Fruit fly (Drosophila melanogaster) whole organism, embryonic: ENCODE results near the gene Taf10.

Source experiments
- Atf6 ChIP-seq: fragments of 200-800 bp; sonication (Bioruptor generic); IDR thresholded peaks from 2 replicates; pipeline ENCODE4 v1.3.6; 2022; ENCODE audit warnings: missing biosample characterization, missing genetic modification characterization
- CG11247 ChIP-seq: fragments of 200-800 bp; sonication (Bioruptor generic); IDR thresholded peaks from 2 replicates; pipeline ENCODE4 v1.3.6; 2022; ENCODE audit warnings: missing biosample characterization, missing genetic modification characterization
- CG11696 ChIP-seq: fragments of 200-800 bp; sonication (Bioruptor generic); IDR thresholded peaks from 2 replicates; pipeline ENCODE4 v1.3.6; 2022; ENCODE audit warnings: missing biosample characterization, missing genetic modification characterization
- CG12236 ChIP-seq: fragments of 200-800 bp; sonication (Bioruptor generic); optimal IDR thresholded peaks from 2 replicates; lab custom pipeline; 2016; ENCODE audit warnings: missing biosample characterization, missing genetic modification characterization
- CG12391 ChIP-seq: fragments of 200-800 bp; sonication (Bioruptor generic); optimal IDR thresholded peaks from 3 replicates; lab custom pipeline; 2018; ENCODE audit warnings: missing biosample characterization, mild to moderate bottlenecking, missing genetic modification characterization, moderate library complexity
- CG12659 ChIP-seq: fragments of 200-800 bp; sonication (Bioruptor generic); optimal IDR thresholded peaks from 3 replicates; lab custom pipeline; 2017; ENCODE audit warnings: mild to moderate bottlenecking, missing biosample characterization, missing genetic modification reagents, missing genetic modification characterization
- CG14050 ChIP-seq: fragments of 200-800 bp; sonication (Bioruptor generic); IDR thresholded peaks from 3 replicates; pipeline ENCODE4 v1.3.6; 2022; ENCODE audit warnings: missing biosample characterization, missing genetic modification characterization
- CG14667 ChIP-seq: fragments of 200-800 bp; sonication (Bioruptor generic); IDR thresholded peaks from 2 replicates; pipeline ENCODE4 v1.3.6; 2022; ENCODE audit warnings: missing biosample characterization, missing genetic modification characterization
- CG16779 ChIP-seq: fragments of 200-800 bp; sonication (Bioruptor generic); IDR thresholded peaks from 2 replicates; pipeline ENCODE4 v1.3.6; 2022; ENCODE audit warnings: missing biosample characterization, missing genetic modification characterization
- CG17829 ChIP-seq: fragments of 200-800 bp; optimal IDR thresholded peaks from 2 replicates; lab custom pipeline; 2019; ENCODE audit warnings: missing biosample characterization, mild to moderate bottlenecking, missing genetic modification characterization, moderate library complexity
- CG1792 ChIP-seq: fragments of 200-800 bp; sonication (Bioruptor generic); optimal IDR thresholded peaks from 2 replicates; lab custom pipeline; 2016; ENCODE audit warnings: missing biosample characterization, missing genetic modification characterization
- CG18476 ChIP-seq: fragments of 200-800 bp; sonication (Bioruptor generic); optimal IDR thresholded peaks from 2 replicates; lab custom pipeline; 2016; ENCODE audit warnings: missing biosample characterization, mild to moderate bottlenecking, missing genetic modification characterization
- CG30431 ChIP-seq: fragments of 200-800 bp; sonication (Bioruptor generic); optimal IDR thresholded peaks from 2 replicates; lab custom pipeline; 2017; ENCODE audit warnings: missing biosample characterization, missing genetic modification characterization
- CG34422 ChIP-seq: fragments of 200-800 bp; sonication (Bioruptor generic); IDR thresholded peaks from 3 replicates; pipeline ENCODE4 v1.3.6; 2022; ENCODE audit warnings: missing biosample characterization, missing genetic modification characterization
- CG3726 ChIP-seq: fragments of 200-800 bp; sonication (Bioruptor generic); IDR thresholded peaks from 3 replicates; pipeline ENCODE4, ENCODE4 v1.3.6; 2022; ENCODE audit warnings: missing biosample characterization, missing genetic modification characterization
- CG4404 ChIP-seq: fragments of 200-800 bp; sonication (Bioruptor generic); IDR thresholded peaks from 2 replicates; pipeline ENCODE4 v1.3.6; 2022; ENCODE audit warnings: missing biosample characterization, missing genetic modification characterization
- CG4820 ChIP-seq: fragments of 200-800 bp; sonication (Bioruptor generic); optimal IDR thresholded peaks from 3 replicates; lab custom pipeline; 2016; ENCODE audit warnings: missing biosample characterization, missing genetic modification characterization
- CG6791 ChIP-seq: fragments of 200-800 bp; sonication (Bioruptor generic); IDR thresholded peaks from 3 replicates; pipeline ENCODE4 v1.3.6; 2022; ENCODE audit warnings: missing biosample characterization, missing genetic modification characterization; ENCODE audit not compliant: partially characterized antibody
- CG7271 ChIP-seq: fragments of 200-800 bp; sonication (Bioruptor generic); optimal IDR thresholded peaks from 2 replicates; lab custom pipeline; 2018; ENCODE audit warnings: missing biosample characterization, mild to moderate bottlenecking, missing genetic modification characterization, moderate library complexity
- CG7928 ChIP-seq: fragments of 200-800 bp; sonication (Bioruptor generic); optimal IDR thresholded peaks from 2 replicates; lab custom pipeline; 2017; ENCODE audit warnings: missing biosample characterization, mild to moderate bottlenecking, missing genetic modification characterization
- D ChIP-seq, 2 experiments: fragments of 200-800 bp in 1 of 2; fragments of >200 bp in 1 of 2; sonication (Bioruptor generic) in 1 of 2; optimal IDR thresholded peaks; 2 replicates in 1 of 2; 3 replicates in 1 of 2; lab custom pipeline; 2017; ENCODE audit warnings: mild to moderate bottlenecking in 1 of 2, missing biosample characterization in 1 of 2, missing genetic modification characterization in 1 of 2, missing genetic modification reagents in 1 of 2
- Dfd ChIP-seq, 2 experiments: fragments of >200 bp; optimal IDR thresholded peaks; 2 replicates each; lab custom pipeline; 2017; ENCODE audit warnings: missing biosample characterization in 2 of 2, missing genetic modification characterization in 2 of 2
- E2f2 ChIP-seq: fragments of 200-800 bp; sonication (Bioruptor generic); IDR thresholded peaks from 2 replicates; pipeline ENCODE4 v1.3.6; 2022; ENCODE audit warnings: missing biosample characterization, missing genetic modification characterization
- H15 ChIP-seq: fragments of 200-800 bp; sonication (Bioruptor generic); IDR thresholded peaks from 3 replicates; pipeline ENCODE4 v1.3.6; 2022; ENCODE audit warnings: missing biosample characterization, missing genetic modification characterization
- HLH4C ChIP-seq: fragments of 200-800 bp; sonication (Bioruptor generic); IDR thresholded peaks from 3 replicates; pipeline ENCODE4 v1.3.6; 2022; ENCODE audit warnings: missing biosample characterization, missing genetic modification characterization; ENCODE audit not compliant: partially characterized antibody
- Hey ChIP-seq: fragments of 200-800 bp; sonication (Bioruptor generic); optimal IDR thresholded peaks from 3 replicates; lab custom pipeline; 2018; ENCODE audit warnings: missing biosample characterization, mild to moderate bottlenecking, missing genetic modification characterization
- HmgZ ChIP-seq: fragments of 200-800 bp; sonication (Bioruptor generic); optimal IDR thresholded peaks from 2 replicates; lab custom pipeline; 2018; ENCODE audit warnings: missing biosample characterization, mild to moderate bottlenecking, missing genetic modification characterization
- Hmx ChIP-seq: fragments of 200-800 bp; sonication (Bioruptor generic); optimal IDR thresholded peaks from 2 replicates; lab custom pipeline; 2016; ENCODE audit warnings: missing biosample characterization, missing genetic modification characterization
- Jarid2 ChIP-seq: fragments of 200-800 bp; sonication (Bioruptor generic); optimal IDR thresholded peaks from 3 replicates; lab custom pipeline; 2017; ENCODE audit warnings: mild to moderate bottlenecking, missing biosample characterization, missing genetic modification reagents, missing genetic modification characterization
- MESR4 ChIP-seq: fragments of 200-800 bp; sonication (Bioruptor generic); optimal IDR thresholded peaks from 2 replicates; lab custom pipeline; 2018; ENCODE audit warnings: missing biosample characterization, mild to moderate bottlenecking, missing genetic modification characterization, moderate library complexity
- Ssrp ChIP-seq: fragments of 200-800 bp; sonication (Bioruptor generic); optimal IDR thresholded peaks from 2 replicates; lab custom pipeline; 2018; ENCODE audit warnings: missing biosample characterization, mild to moderate bottlenecking, missing genetic modification characterization, moderate library complexity
- Vsx1 ChIP-seq: fragments of 200-800 bp; sonication (Bioruptor generic); optimal IDR thresholded peaks from 2 replicates; lab custom pipeline; 2017; ENCODE audit warnings: missing biosample characterization, mild to moderate bottlenecking, missing genetic modification characterization, missing genetic modification reagents
- ash1 ChIP-seq: fragments of 200-800 bp; sonication (Bioruptor generic); optimal IDR thresholded peaks from 2 replicates; lab custom pipeline; 2018; ENCODE audit warnings: missing biosample characterization, mild to moderate bottlenecking, missing genetic modification characterization
- br ChIP-seq: fragments of >200 bp; optimal IDR thresholded peaks from 2 replicates; lab custom pipeline; 2017
- caup ChIP-seq: fragments of 200-800 bp; sonication (Bioruptor generic); optimal IDR thresholded peaks from 3 replicates; lab custom pipeline; 2017; ENCODE audit warnings: missing biosample characterization, mild to moderate bottlenecking, missing genetic modification characterization, moderate library complexity; ENCODE audit not compliant: severe bottlenecking
- da ChIP-seq: fragments of 200-800 bp; sonication (Bioruptor generic); optimal IDR thresholded peaks from 2 replicates; lab custom pipeline; 2016; ENCODE audit warnings: missing biosample characterization, missing genetic modification characterization
- emc ChIP-seq: fragments of 200-800 bp; sonication (Bioruptor generic); optimal IDR thresholded peaks from 2 replicates; lab custom pipeline; 2016; ENCODE audit warnings: missing biosample characterization, missing genetic modification characterization
- esg ChIP-seq: fragments of 200-800 bp; sonication (Bioruptor generic); conservative IDR thresholded peaks from 2 replicates; pipeline ENCODE4 v1.3.6; 2022; ENCODE audit warnings: missing biosample characterization, missing genetic modification characterization
- eve ChIP-seq, 2 experiments: fragments of >200 bp; optimal IDR thresholded peaks; 2 replicates each; lab custom pipeline; 2017; ENCODE audit warnings: missing biosample characterization in 2 of 2, missing genetic modification characterization in 2 of 2
- fd102C ChIP-seq: fragments of 200-800 bp; sonication (Bioruptor generic); optimal IDR thresholded peaks from 2 replicates; lab custom pipeline; 2018; ENCODE audit warnings: missing biosample characterization, mild to moderate bottlenecking, missing genetic modification characterization, moderate library complexity
- fd3F ChIP-seq: fragments of 200-800 bp; sonication (Bioruptor generic); optimal IDR thresholded peaks from 2 replicates; lab custom pipeline; 2018; ENCODE audit warnings: missing biosample characterization, mild to moderate bottlenecking, missing genetic modification characterization, moderate library complexity
- grau ChIP-seq: fragments of 200-800 bp; optimal IDR thresholded peaks from 3 replicates; lab custom pipeline; 2019; ENCODE audit warnings: missing biosample characterization, mild to moderate bottlenecking, missing genetic modification characterization, moderate library complexity
- knrl ChIP-seq: fragments of 200-800 bp; sonication (Bioruptor generic); IDR thresholded peaks from 3 replicates; pipeline ENCODE4 v1.3.6; 2022; ENCODE audit warnings: missing biosample characterization, missing genetic modification characterization; ENCODE audit not compliant: partially characterized antibody
- luna ChIP-seq: fragments of 200-800 bp; sonication (Bioruptor generic); optimal IDR thresholded peaks from 2 replicates; lab custom pipeline; 2016; ENCODE audit warnings: missing biosample characterization, missing genetic modification characterization
- pita ChIP-seq: fragments of 200-800 bp; sonication (Bioruptor generic); optimal IDR thresholded peaks from 2 replicates; lab custom pipeline; 2017; ENCODE audit warnings: missing biosample characterization, mild to moderate bottlenecking, missing genetic modification characterization
- row ChIP-seq: fragments of 200-800 bp; sonication (Bioruptor generic); IDR thresholded peaks from 3 replicates; pipeline ENCODE4 v1.3.6; 2022; ENCODE audit warnings: missing biosample characterization, missing genetic modification characterization
- shn ChIP-seq: fragments of 200-800 bp; sonication (Bioruptor generic); optimal IDR thresholded peaks from 3 replicates; lab custom pipeline; 2016; ENCODE audit warnings: missing biosample characterization, missing genetic modification characterization
- toy ChIP-seq: fragments of 200-800 bp; sonication (Bioruptor generic); IDR thresholded peaks from 2 replicates; pipeline ENCODE4 v1.3.6; 2022; ENCODE audit warnings: missing biosample characterization, missing genetic modification characterization
- z ChIP-seq: fragments of 200-800 bp; sonication (Bioruptor generic); IDR thresholded peaks from 3 replicates; pipeline ENCODE4 v1.3.6; 2022; ENCODE audit warnings: missing biosample characterization, missing genetic modification characterization
- zen2 ChIP-seq: fragments of 200-800 bp; sonication (Bioruptor generic); IDR thresholded peaks from 3 replicates; pipeline ENCODE4 v1.3.6; 2022; ENCODE audit warnings: missing biosample characterization, missing genetic modification characterization; ENCODE audit not compliant: partially characterized antibody

Taf10 gene

dm6 chr2L:2769476-2770185, 1.9 kb downstream of the Taf10 start, which contains the start of the genes colt and HINT1 (continued):
- TF ChIP-seq Ssrp (tag; lab: Kevin White, UChicago), result no peak
- no peak for TF ChIP-seq CG1792 (GFP tag; lab: Kevin White, UChicago)
- no peak for TF ChIP-seq caup
- peak; percentile 29 for TF ChIP-seq CG12391
- no peak for TF ChIP-seq Hmx (GFP tag; lab: Kevin White, UChicago)
- no peak for TF ChIP-seq CG12236 (GFP tag; lab: Kevin White, UChicago)
- no peak for TF ChIP-seq CG18476 (GFP tag; lab: Kevin White, UChicago)
- TF ChIP-seq Atf6 (GFP tag; lab: Robert Waterston, UW), result no peak
- no peak for TF ChIP-seq CG30431 (GFP tag; lab: Kevin White, UChicago)
- no peak for TF ChIP-seq fd3F (GFP tag; lab: Kevin White, UChicago)
- no peak for TF ChIP-seq D (optimal IDR thresholded peaks at IDR 0.05; lab: Kevin White, UChicago)
- no peak for TF ChIP-seq D (GFP tag; optimal IDR thresholded peaks at IDR 0.05; lab: Kevin White, UChicago)
- no peak for TF ChIP-seq z
- peak; percentile 44; the same call in 1 of the 3 replicates for TF ChIP-seq CG6791 (GFP tag; lab: Robert Waterston, UW)
- peak; percentile 52 for TF ChIP-seq CG17829 (tag; lab: Kevin White, UChicago)
- no peak for TF ChIP-seq CG4404
- no peak for TF ChIP-seq Hey
- TF ChIP-seq CG16779 (GFP tag; lab: Robert Waterston, UW), result no peak
- peak; percentile 96 for TF ChIP-seq MESR4 (GFP tag; lab: Kevin White, UChicago)
- TF ChIP-seq CG7928 (GFP tag; lab: Kevin White, UChicago), result no peak
- TF ChIP-seq CG34422, result peak; percentile 86
- no peak for TF ChIP-seq CG14050 (GFP tag; lab: Robert Waterston, UW)
- no peak for TF ChIP-seq Dfd (GFP tag; optimal IDR thresholded peaks at IDR 0.05; lab: Kevin White, UChicago)
- peak; percentile 38 for TF ChIP-seq grau (tag; lab: Kevin White, UChicago)
- TF ChIP-seq E2f2 (GFP tag; lab: Robert Waterston, UW), result no peak; the same call in 1 of the 2 replicates
- TF ChIP-seq da, result no peak
- no peak for TF ChIP-seq luna (GFP tag; lab: Kevin White, UChicago)
- TF ChIP-seq Jarid2 (GFP tag; lab: Kevin White, UChicago), result no peak
- peak; percentile 66 for TF ChIP-seq CG12659 (GFP tag; lab: Kevin White, UChicago)
- TF ChIP-seq esg, result no peak
- TF ChIP-seq pita (GFP tag; lab: Kevin White, UChicago), result no peak
- no peak for TF ChIP-seq CG11247 (GFP tag; lab: Robert Waterston, UW)
- peak; percentile 47 for TF ChIP-seq row (GFP tag; lab: Robert Waterston, UW)
- no peak for TF ChIP-seq CG11696 (GFP tag; lab: Robert Waterston, UW)
- TF ChIP-seq HmgZ (tag; lab: Kevin White, UChicago), result peak; percentile 50
- no peak for TF ChIP-seq shn (GFP tag; lab: Kevin White, UChicago)
- no peak for TF ChIP-seq toy
- TF ChIP-seq knrl (GFP tag; lab: Robert Waterston, UW), result peak; percentile 36; the same call in 1 of the 3 replicates
- no peak for TF ChIP-seq zen2 (GFP tag; lab: Robert Waterston, UW)
- no peak for TF ChIP-seq ash1 (GFP tag; lab: Kevin White, UChicago)
- no peak for TF ChIP-seq br (lab: Kevin White, UChicago)
- no peak for TF ChIP-seq fd102C (GFP tag; lab: Kevin White, UChicago)
- no peak for TF ChIP-seq CG7271 (tag; lab: Kevin White, UChicago)
- TF ChIP-seq CG4820, result no peak
- TF ChIP-seq HLH4C (GFP tag; lab: Robert Waterston, UW), result no peak
- no peak for TF ChIP-seq H15 (GFP tag; lab: Robert Waterston, UW)
- TF ChIP-seq Vsx1 (GFP tag; lab: Kevin White, UChicago), result peak; percentile 59
- no peak for TF ChIP-seq emc
- TF ChIP-seq eve (GFP tag; optimal IDR thresholded peaks at IDR 0.05; lab: Kevin White, UChicago), result no peak
- TF ChIP-seq CG14667 (GFP tag; lab: Robert Waterston, UW), result no peak
- TF ChIP-seq CG3726 (GFP tag; lab: Robert Waterston, UW), result no peak
